Fruit fly (Drosophila melanogaster) Kc167 (cell line): ENCODE data around the gene CG5810.

ENCODE experiments used
- Myc ChIP-seq: fragments of >200 bp; optimal IDR thresholded peaks from 2 replicates; lab custom pipeline; 2017; ENCODE audit warnings: missing external identifiers
- Sin3A ChIP-seq: fragments of >200 bp; optimal IDR thresholded peaks from 2 replicates; lab custom pipeline; 2018; ENCODE audit warnings: missing external identifiers
- ttk ChIP-seq: sonication (Bioruptor generic); optimal IDR thresholded peaks from 2 replicates; lab custom pipeline; 2017; ENCODE audit warnings: missing external identifiers

dm6 chr3R:21126673-21127284 lies 36.8 kb upstream of the CG5810 start:
- TF ChIP-seq Myc (lab: Kevin White, UChicago) = no peak
- TF ChIP-seq ttk (lab: Kevin White, UChicago) = no peak
- TF ChIP-seq Sin3A = no peak
